Fruit fly (Drosophila melanogaster) whole organism, embryonic: ENCODE measurements around the gene Mo25.

Experiments
- BtbVII ChIP-seq: fragments of 200-800 bp; sonication (Bioruptor generic); optimal IDR thresholded peaks from 3 replicates; lab custom pipeline; 2017; ENCODE audit warnings: missing biosample characterization, mild to moderate bottlenecking, missing genetic modification characterization
- CG10431 ChIP-seq: fragments of 200-800 bp; sonication (Bioruptor generic); optimal IDR thresholded peaks from 3 replicates; lab custom pipeline; 2018; ENCODE audit warnings: missing biosample characterization, mild to moderate bottlenecking, missing genetic modification characterization
- CG11504 ChIP-seq: fragments of 200-800 bp; sonication (Bioruptor generic); optimal IDR thresholded peaks from 3 replicates; lab custom pipeline; 2019; ENCODE audit warnings: missing biosample characterization, mild to moderate bottlenecking, missing genetic modification characterization, moderate library complexity
- CG13296 ChIP-seq: fragments of 200-800 bp; sonication (Bioruptor generic); optimal IDR thresholded peaks from 3 replicates; lab custom pipeline; 2018; ENCODE audit warnings: missing biosample characterization, mild to moderate bottlenecking, missing genetic modification characterization
- CG13424 ChIP-seq: fragments of 200-800 bp; sonication (Bioruptor generic); optimal IDR thresholded peaks from 2 replicates; lab custom pipeline; 2019; ENCODE audit warnings: missing biosample characterization, mild to moderate bottlenecking, missing genetic modification characterization, moderate library complexity
- CG14050 ChIP-seq: fragments of 200-800 bp; sonication (Bioruptor generic); IDR thresholded peaks from 3 replicates; pipeline ENCODE4 v1.3.6; 2022; ENCODE audit warnings: missing biosample characterization, missing genetic modification characterization
- CG14667 ChIP-seq: fragments of 200-800 bp; sonication (Bioruptor generic); IDR thresholded peaks from 2 replicates; pipeline ENCODE4 v1.3.6; 2022; ENCODE audit warnings: missing biosample characterization, missing genetic modification characterization
- CG1647 ChIP-seq: fragments of 200-800 bp; sonication (Bioruptor generic); optimal IDR thresholded peaks from 3 replicates; lab custom pipeline; 2016; ENCODE audit warnings: missing biosample characterization, missing genetic modification characterization
- CG17359 ChIP-seq: fragments of 200-800 bp; sonication (Bioruptor generic); optimal IDR thresholded peaks from 3 replicates; lab custom pipeline; 2018; ENCODE audit warnings: missing biosample characterization, mild to moderate bottlenecking, missing genetic modification characterization, moderate library complexity
- CG17385 ChIP-seq: fragments of 200-800 bp; sonication (Bioruptor generic); optimal IDR thresholded peaks from 3 replicates; lab custom pipeline; 2018; ENCODE audit warnings: missing biosample characterization, mild to moderate bottlenecking, missing genetic modification characterization
- CG17568 ChIP-seq: fragments of 200-800 bp; sonication (Bioruptor generic); optimal IDR thresholded peaks from 2 replicates; lab custom pipeline; 2018; ENCODE audit warnings: missing biosample characterization, mild to moderate bottlenecking, missing genetic modification characterization, moderate library complexity
- CG18599 ChIP-seq: fragments of 200-800 bp; sonication (Bioruptor generic); optimal IDR thresholded peaks from 3 replicates; lab custom pipeline; 2017; ENCODE audit warnings: missing biosample characterization, missing genetic modification characterization, mild to moderate bottlenecking, moderate library complexity, missing genetic modification reagents
- CG2202 ChIP-seq: fragments of 200-800 bp; sonication (Bioruptor generic); optimal IDR thresholded peaks from 2 replicates; lab custom pipeline; 2018; ENCODE audit warnings: missing biosample characterization, mild to moderate bottlenecking, missing genetic modification characterization
- CG6854 ChIP-seq: fragments of 200-800 bp; sonication (Bioruptor generic); optimal IDR thresholded peaks from 3 replicates; lab custom pipeline; 2017; ENCODE audit warnings: missing biosample characterization, mild to moderate bottlenecking, missing genetic modification characterization
- CG7745 ChIP-seq: fragments of 200-800 bp; sonication (Bioruptor generic); optimal IDR thresholded peaks from 2 replicates; lab custom pipeline; 2018; ENCODE audit warnings: missing biosample characterization, mild to moderate bottlenecking, missing genetic modification characterization, moderate library complexity
- CG8089 ChIP-seq: fragments of 200-800 bp; sonication (Bioruptor generic); optimal IDR thresholded peaks from 3 replicates; lab custom pipeline; 2016; ENCODE audit warnings: missing biosample characterization, missing genetic modification characterization
- CkIIα-i1 ChIP-seq: fragments of 200-800 bp; sonication (Bioruptor generic); IDR thresholded peaks from 2 replicates; pipeline ENCODE4 v1.3.6; 2022; ENCODE audit warnings: missing biosample characterization, missing genetic modification characterization
- E2f2 ChIP-seq: fragments of 200-800 bp; sonication (Bioruptor generic); IDR thresholded peaks from 2 replicates; pipeline ENCODE4 v1.3.6; 2022; ENCODE audit warnings: missing biosample characterization, missing genetic modification characterization
- Ets97D ChIP-seq: fragments of 200-800 bp; sonication (Bioruptor generic); optimal IDR thresholded peaks from 3 replicates; lab custom pipeline; 2016; ENCODE audit warnings: missing biosample characterization, missing genetic modification characterization
- Fer1 ChIP-seq: fragments of 200-800 bp; sonication (Bioruptor generic); optimal IDR thresholded peaks from 2 replicates; lab custom pipeline; 2017; ENCODE audit warnings: missing biosample characterization, mild to moderate bottlenecking, missing genetic modification characterization
- H15 ChIP-seq: fragments of 200-800 bp; sonication (Bioruptor generic); IDR thresholded peaks from 3 replicates; pipeline ENCODE4 v1.3.6; 2022; ENCODE audit warnings: missing biosample characterization, missing genetic modification characterization
- HHEX ChIP-seq: fragments of 200-800 bp; sonication (Bioruptor generic); optimal IDR thresholded peaks from 3 replicates; lab custom pipeline; 2017; ENCODE audit warnings: missing biosample characterization, mild to moderate bottlenecking, missing genetic modification characterization, missing genetic modification reagents
- HLH3B ChIP-seq: fragments of 200-800 bp; sonication (Bioruptor generic); IDR thresholded peaks from 2 replicates; pipeline ENCODE4 v1.3.6; 2022; ENCODE audit warnings: missing biosample characterization, missing genetic modification characterization
- MTF-1 ChIP-seq: fragments of 200-800 bp; sonication (Bioruptor generic); optimal IDR thresholded peaks from 2 replicates; lab custom pipeline; 2018; ENCODE audit warnings: missing biosample characterization, mild to moderate bottlenecking, missing genetic modification characterization, borderline replicate concordance
- Rx ChIP-seq: fragments of 200-800 bp; sonication (Bioruptor generic); IDR thresholded peaks from 2 replicates; pipeline ENCODE4 v1.3.6; 2022; ENCODE audit warnings: missing biosample characterization, missing genetic modification characterization
- Sry-β ChIP-seq: fragments of 200-800 bp; sonication (Bioruptor generic); optimal IDR thresholded peaks from 2 replicates; lab custom pipeline; 2018; ENCODE audit warnings: missing biosample characterization, mild to moderate bottlenecking, missing genetic modification characterization, moderate library complexity
- TFAM ChIP-seq: fragments of 200-800 bp; sonication (Bioruptor generic); optimal IDR thresholded peaks from 2 replicates; lab custom pipeline; 2017; ENCODE audit warnings: missing biosample characterization, missing genetic modification characterization, inconsistent platforms
- Trl ChIP-seq, 3 experiments: fragments of >200 bp in 2 of 3; fragments of 200-800 bp in 1 of 3; sonication (Bioruptor generic) in 1 of 3; optimal IDR thresholded peaks; 2 replicates in 1 of 3; 3 replicates in 2 of 3; lab custom pipeline; 2016 to 2017; ENCODE audit warnings: missing biosample characterization in 1 of 3, missing genetic modification characterization in 1 of 3
- Xbp1 ChIP-seq: fragments of 200-800 bp; sonication (Bioruptor generic); optimal IDR thresholded peaks from 3 replicates; lab custom pipeline; 2016; ENCODE audit warnings: missing biosample characterization, mild to moderate bottlenecking, missing genetic modification characterization
- YL-1 ChIP-seq: fragments of 200-800 bp; sonication (Bioruptor generic); optimal IDR thresholded peaks from 3 replicates; lab custom pipeline; 2017; ENCODE audit warnings: missing biosample characterization, mild to moderate bottlenecking, missing genetic modification characterization
- az2 ChIP-seq: fragments of 200-800 bp; sonication (Bioruptor generic); optimal IDR thresholded peaks from 3 replicates; lab custom pipeline; 2016; ENCODE audit warnings: missing biosample characterization, missing genetic modification characterization
- bowl ChIP-seq: fragments of 200-800 bp; sonication (Bioruptor generic); IDR thresholded peaks from 2 replicates; pipeline ENCODE4 v1.3.6; 2022; ENCODE audit warnings: missing biosample characterization, missing genetic modification characterization
- chm ChIP-seq: fragments of 200-800 bp; sonication (Bioruptor generic); IDR thresholded peaks from 2 replicates; pipeline ENCODE4 v1.3.6; 2022; ENCODE audit warnings: missing biosample characterization, missing genetic modification characterization
- emc ChIP-seq: fragments of 200-800 bp; sonication (Bioruptor generic); optimal IDR thresholded peaks from 2 replicates; lab custom pipeline; 2016; ENCODE audit warnings: missing biosample characterization, missing genetic modification characterization
- ewg ChIP-seq: fragments of 200-800 bp; sonication (Bioruptor generic); optimal IDR thresholded peaks from 3 replicates; lab custom pipeline; 2017; ENCODE audit warnings: mild to moderate bottlenecking, missing biosample characterization, missing genetic modification reagents, missing genetic modification characterization
- insv ChIP-seq, 2 experiments: fragments of 200-800 bp; sonication (Bioruptor generic); optimal IDR thresholded peaks; 3 replicates each; lab custom pipeline; 2016 to 2018; ENCODE audit warnings: missing biosample characterization in 2 of 2, missing genetic modification characterization in 2 of 2
- kni ChIP-seq: fragments of 200-800 bp; sonication (Bioruptor generic); optimal IDR thresholded peaks from 3 replicates; lab custom pipeline; 2017; ENCODE audit warnings: mild to moderate bottlenecking, missing biosample characterization, missing genetic modification reagents, missing genetic modification characterization
- nau ChIP-seq: fragments of 200-800 bp; sonication (Bioruptor generic); optimal IDR thresholded peaks from 3 replicates; lab custom pipeline; 2017; ENCODE audit warnings: missing biosample characterization, mild to moderate bottlenecking, missing genetic modification characterization, missing genetic modification reagents
- odd ChIP-seq: fragments of 200-800 bp; sonication (Bioruptor generic); optimal IDR thresholded peaks from 2 replicates; lab custom pipeline; 2017; ENCODE audit warnings: missing biosample characterization, mild to moderate bottlenecking, missing genetic modification characterization
- pho ChIP-seq: fragments of 200-800 bp; sonication (Bioruptor generic); optimal IDR thresholded peaks from 2 replicates; lab custom pipeline; 2016; ENCODE audit warnings: missing biosample characterization, missing genetic modification characterization
- psq ChIP-seq: fragments of 200-800 bp; sonication (Bioruptor generic); optimal IDR thresholded peaks from 2 replicates; lab custom pipeline; 2017; ENCODE audit warnings: missing biosample characterization, missing genetic modification characterization
- ranshi ChIP-seq: fragments of 200-800 bp; sonication (Bioruptor generic); IDR thresholded peaks from 2 replicates; pipeline ENCODE4 v1.3.6; 2022; ENCODE audit warnings: missing biosample characterization, missing genetic modification characterization
- ro ChIP-seq: fragments of 200-800 bp; sonication (Bioruptor generic); IDR thresholded peaks from 2 replicates; pipeline ENCODE4 v1.3.6; 2022; ENCODE audit warnings: missing biosample characterization, missing genetic modification characterization
- slbo ChIP-seq: fragments of 200-800 bp; sonication (Bioruptor generic); IDR thresholded peaks from 2 replicates; pipeline ENCODE4 v1.3.6; 2022; ENCODE audit warnings: missing biosample characterization, missing genetic modification characterization
- sob ChIP-seq: fragments of 200-800 bp; sonication (Bioruptor generic); IDR thresholded peaks from 2 replicates; pipeline ENCODE4 v1.3.6; 2022; ENCODE audit warnings: missing biosample characterization, missing genetic modification characterization
- sqz ChIP-seq: fragments of 200-800 bp; sonication (Bioruptor generic); optimal IDR thresholded peaks from 3 replicates; lab custom pipeline; 2018; ENCODE audit warnings: missing biosample characterization, mild to moderate bottlenecking, missing genetic modification characterization
- tll ChIP-seq, 2 experiments: fragments of 200-800 bp in 1 of 2; fragments of >200 bp in 1 of 2; sonication (Bioruptor generic) in 1 of 2; optimal IDR thresholded peaks; 2 replicates each; lab custom pipeline; 2017 to 2019; ENCODE audit warnings: missing biosample characterization in 2 of 2, missing genetic modification characterization in 2 of 2, mild to moderate bottlenecking in 1 of 2, moderate library complexity in 1 of 2
- ttk ChIP-seq: fragments of 200-800 bp; sonication (Bioruptor generic); IDR thresholded peaks from 2 replicates; pipeline ENCODE4 v2.1.2; 2022; ENCODE audit warnings: missing biosample characterization, missing genetic modification characterization
- vfl ChIP-seq: fragments of 200-800 bp; sonication (Bioruptor generic); optimal IDR thresholded peaks from 2 replicates; lab custom pipeline; 2016; ENCODE audit warnings: missing biosample characterization, missing genetic modification characterization
- wek ChIP-seq: fragments of 200-800 bp; sonication (Bioruptor generic); optimal IDR thresholded peaks from 3 replicates; lab custom pipeline; 2018; ENCODE audit warnings: missing biosample characterization, mild to moderate bottlenecking, missing genetic modification characterization, moderate library complexity
- zen ChIP-seq: fragments of 200-800 bp; sonication (Bioruptor generic); optimal IDR thresholded peaks from 3 replicates; lab custom pipeline; 2018; ENCODE audit warnings: missing biosample characterization, mild to moderate bottlenecking, missing genetic modification characterization, moderate library complexity

The Mo25 gene

DNA sequence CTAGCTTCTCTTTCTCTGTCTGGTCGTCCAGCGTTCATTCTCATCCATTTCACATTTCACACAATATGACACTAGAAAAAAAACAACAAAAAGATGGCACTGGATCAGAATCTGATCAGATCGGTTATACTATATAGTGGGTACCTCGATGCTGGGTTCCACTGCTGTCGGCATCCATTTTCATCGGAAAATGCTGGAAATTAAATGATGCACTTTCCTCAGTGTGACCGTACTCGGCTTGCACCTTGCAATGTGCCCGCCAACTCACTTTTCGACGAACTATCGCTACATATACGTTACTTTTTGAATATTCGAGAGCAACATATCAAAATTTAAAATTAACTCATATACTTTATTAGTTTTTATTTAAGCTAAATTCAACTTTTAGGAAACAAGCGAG is 24.4 kb downstream of the Mo25 start, which contains the start of gene tra (continued):
- TF ChIP-seq tll (GFP tag; optimal IDR thresholded peaks at IDR 0.05; lab: Kevin White, UChicago) (no peak), CG13296 (GFP tag; lab: Kevin White, UChicago) (no peak), CG17359 (no peak), ro (GFP tag; lab: Robert Waterston, UW) (no peak), CG17385 (GFP tag; lab: Kevin White, UChicago) (no peak), sqz (GFP tag; lab: Kevin White, UChicago) (no peak), CG8089 (GFP tag; lab: Kevin White, UChicago) (no peak), Fer1 (GFP tag; lab: Kevin White, UChicago) (no peak), nau (GFP tag; lab: Kevin White, UChicago) (no peak), emc (no peak), Trl (optimal IDR thresholded peaks at IDR 0.05; lab: Kevin White, UChicago) (no peak), Trl (GFP tag; optimal IDR thresholded peaks at IDR 0.05; lab: Kevin White, UChicago) (no peak), CG18599 (GFP tag; lab: Kevin White, UChicago) (no peak), wek (GFP tag; lab: Kevin White, UChicago) (no peak), Rx (GFP tag; lab: Robert Waterston, UW) (no peak), odd (GFP tag; lab: Kevin White, UChicago) (no peak), H15 (GFP tag; lab: Robert Waterston, UW) (no peak), sob (GFP tag; lab: Robert Waterston, UW) (no peak), CG13424 (tag; lab: Kevin White, UChicago) (no peak), vfl (no peak), CG14667 (GFP tag; lab: Robert Waterston, UW) (no peak), kni (GFP tag; lab: Kevin White, UChicago) (no peak), chm (GFP tag; lab: Robert Waterston, UW) (no peak), Ets97D (GFP tag; lab: Kevin White, UChicago) (peak; percentile 33), BtbVII (no peak), Xbp1 (GFP tag; lab: Kevin White, UChicago) (no peak), zen (peak; percentile 27), psq (GFP tag; lab: Kevin White, UChicago) (no peak), CG7745 (tag; lab: Kevin White, UChicago) (no peak), slbo (GFP tag; lab: Robert Waterston, UW) (no peak), ranshi (no peak), bowl (GFP tag; lab: Robert Waterston, UW) (no peak), pho (GFP tag; lab: Kevin White, UChicago) (no peak), HHEX (GFP tag; lab: Kevin White, UChicago) (no peak), TFAM (GFP tag; lab: Kevin White, UChicago) (no peak), CG10431 (GFP tag; lab: Kevin White, UChicago) (no peak), CkIIα-i1 (GFP tag; lab: Robert Waterston, UW) (no peak), ttk (GFP tag; lab: Robert Waterston, UW) (no peak), CG1647 (no peak), CG14050 (GFP tag; lab: Robert Waterston, UW) (no peak), YL-1 (GFP tag; lab: Kevin White, UChicago) (peak; percentile 31), HLH3B (GFP tag; lab: Robert Waterston, UW) (no peak), E2f2 (GFP tag; lab: Robert Waterston, UW) (peak; percentile 76), ewg (GFP tag; lab: Kevin White, UChicago) (no peak), CG6854 (GFP tag; lab: Kevin White, UChicago) (no peak), az2 (no peak), CG17568 (GFP tag; lab: Kevin White, UChicago) (no peak), insv (GFP tag; optimal IDR thresholded peaks at IDR 0.05; lab: Kevin White, UChicago) (peak in 1 of 2 experiments; percentile 64), MTF-1 (GFP tag; lab: Kevin White, UChicago) (no peak), CG2202 (tag; lab: Kevin White, UChicago) (no peak), CG11504 (tag; lab: Kevin White, UChicago) (no peak), Sry-β (GFP tag; lab: Kevin White, UChicago) (no peak)
